Worm (Caenorhabditis elegans): Measurements from ENCODE around the gene C31H2.3.

- TF ChIP-seq sptf-1 (tag; optimal IDR thresholded peaks at IDR 0.05): no peak
- TF ChIP-seq blmp-1 (tag; optimal IDR thresholded peaks at IDR 0.05): no peak
- no peak for TF ChIP-seq unc-39 (tag; optimal IDR thresholded peaks at IDR 0.05)
- TF ChIP-seq unc-62 (GFP tag; optimal IDR thresholded peaks at IDR 0.05): no peak
- no peak for TF ChIP-seq bed-3 (GFP tag; optimal IDR thresholded peaks at IDR 0.05)
- no peak for TF ChIP-seq pha-4 (tag; optimal IDR thresholded peaks at IDR 0.05)
Measured at ce11 chrX:5124288-5124687, 29.9 kb downstream of the C31H2.3 start.
